Worm (Caenorhabditis elegans) whole organism, midembryonic: ENCODE data around the gene R02D5.3.

Source experiments
- flt-1 ChIP-seq: fragments of 200-800 bp; sonication (Bioruptor generic); IDR thresholded peaks from 2 replicates; pipeline ENCODE4 v1.3.6; 2022; ENCODE audit warnings: missing genetic modification characterization, missing compliant biosample characterization
- klf-2 ChIP-seq: fragments of 200-800 bp; sonication (Bioruptor generic); conservative IDR thresholded peaks from 2 replicates; pipeline ENCODE4 v1.3.6; 2022; ENCODE audit warnings: missing genetic modification reagents, missing genetic modification characterization, missing compliant biosample characterization
- tab-1 ChIP-seq: fragments of 200-800 bp; sonication (Bioruptor generic); IDR thresholded peaks from 2 replicates; pipeline ENCODE4 v1.3.6; 2022; ENCODE audit warnings: missing genetic modification characterization, missing compliant biosample characterization

DNA sequence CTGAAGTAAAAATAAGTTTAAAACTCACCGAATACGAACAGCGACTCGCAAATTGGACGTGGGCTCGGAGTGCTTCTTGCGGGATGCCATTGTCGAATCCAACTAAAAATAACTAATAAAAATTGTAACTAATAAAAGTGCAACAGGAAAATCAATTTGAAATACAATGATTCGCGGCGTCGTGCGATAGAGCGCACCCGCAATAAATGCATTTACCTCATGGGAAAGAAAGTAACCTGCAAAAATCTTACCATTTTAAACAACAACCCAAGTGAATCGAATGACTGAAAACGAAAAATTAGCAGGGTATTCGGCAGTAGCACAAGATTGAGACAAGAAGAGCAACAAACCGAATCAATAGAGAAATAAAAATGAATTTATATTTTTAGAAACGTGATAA, 26.3 kb upstream of the R02D5.3 start, which contains the start of gene bmk-1:
- TF ChIP-seq tab-1 (no peak), flt-1 (no peak), klf-2 (GFP tag; lab: Robert Waterston, UW) (no peak)
